ENCODE assay signal across 2 worm cellular contexts in the genomic region with DNA sequence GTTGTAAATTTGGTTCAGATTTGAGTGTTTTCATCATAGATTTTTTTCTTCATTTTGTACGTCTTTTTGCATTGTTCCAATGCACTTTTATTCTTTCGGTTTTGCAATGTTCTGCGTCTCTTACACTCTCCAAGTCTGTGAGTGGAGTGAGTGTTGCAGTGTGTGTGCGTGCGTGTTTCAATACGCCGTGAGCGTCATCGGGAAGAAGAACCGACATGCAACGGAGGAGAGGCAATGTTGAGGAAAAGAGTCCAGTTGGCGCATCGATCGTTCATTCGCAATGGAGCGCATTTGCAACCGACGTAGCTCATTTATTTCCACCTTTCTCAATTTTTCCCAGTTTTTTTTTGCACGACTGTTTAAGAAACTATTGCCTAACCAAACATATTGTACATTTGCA.
TF ChIP-seq lines count a peak whose summit lies in the region.

A gene (plus strand): TSS at position 400 of the 400 bp plus-strand sequence.

TF ChIP-seq in whole organism, L1 larva, 84 proteins besides CTCF, POLR2A, EP300 and RAD21 (continued from another document):
- TF ChIP-seq sptf-1 (tag; optimal IDR thresholded peaks at IDR 0.05; lab: Kevin White, UChicago) (no peak), egl-27 (tag; optimal IDR thresholded peaks at IDR 0.05; lab: Kevin White, UChicago) (peak; percentile 74 to 87), unc-98 (GFP tag; IDR thresholded peaks at IDR 0.05; lab: Robert Waterston, UW) (no peak), C16A3.4 (tag; optimal IDR thresholded peaks at IDR 0.05; lab: Kevin White, UChicago) (peak; percentile 98), F16B12.6 (tag; optimal IDR thresholded peaks at IDR 0.05; lab: Kevin White, UChicago) (peak; percentile 21), blmp-1 (tag; optimal IDR thresholded peaks at IDR 0.05; lab: Kevin White, UChicago) (peak; percentile 78), Y116A8C.19 (tag; optimal IDR thresholded peaks at IDR 0.05; lab: Kevin White, UChicago; ENCODE audit: borderline replicate concordance) (no peak), nhr-28 (tag; optimal IDR thresholded peaks at IDR 0.05; lab: Kevin White, UChicago) (no peak), nhr-12 (tag; optimal IDR thresholded peaks at IDR 0.05; lab: Kevin White, UChicago) (no peak), swsn-7 (tag; optimal IDR thresholded peaks at IDR 0.05; lab: Kevin White, UChicago) (peak; percentile 96), lin-13 (GFP tag; optimal IDR thresholded peaks at IDR 0.05; lab: Kevin White, UChicago) (peak; percentile 92), elt-3 (tag; optimal IDR thresholded peaks at IDR 0.05; lab: Kevin White, UChicago) (peak in 4 of 6 experiments; percentile 3 to 83 (median 70)), aly-2 (tag; optimal IDR thresholded peaks at IDR 0.05; lab: Kevin White, UChicago) (peak; percentile 58), unc-62 (GFP tag; optimal IDR thresholded peaks at IDR 0.05; lab: Kevin White, UChicago) (no peak), ceh-63 (GFP tag; optimal IDR thresholded peaks at IDR 0.05; lab: Kevin White, UChicago) (no peak), dpl-1 (GFP tag; optimal IDR thresholded peaks at IDR 0.05; lab: Kevin White, UChicago) (peak; percentile 63 to 69 (median 67)), hlh-17 (GFP tag; optimal IDR thresholded peaks at IDR 0.05; lab: Kevin White, UChicago; ENCODE audit: borderline replicate concordance) (no peak), nhr-84 (tag; optimal IDR thresholded peaks at IDR 0.05; lab: Kevin White, UChicago) (no peak), zag-1 (tag; optimal IDR thresholded peaks at IDR 0.05; lab: Kevin White, UChicago) (peak; percentile 80), tlp-1 (tag; optimal IDR thresholded peaks at IDR 0.05; lab: Kevin White, UChicago) (no peak), ceh-90 (tag; optimal IDR thresholded peaks at IDR 0.05; lab: Kevin White, UChicago) (peak; percentile 48), alr-1 (tag; optimal IDR thresholded peaks at IDR 0.05; lab: Kevin White, UChicago; ENCODE audit: borderline replicate concordance) (no peak), ets-5 (GFP tag; IDR thresholded peaks at IDR 0.05; lab: Robert Waterston, UW) (no peak), ceh-82 (tag; optimal IDR thresholded peaks at IDR 0.05; lab: Kevin White, UChicago) (peak; percentile 82 to 97 (median 91)), fkh-4 (tag; optimal IDR thresholded peaks at IDR 0.05; lab: Kevin White, UChicago; ENCODE audit: borderline replicate concordance) (no peak), tbx-2 (tag; optimal IDR thresholded peaks at IDR 0.05; lab: Kevin White, UChicago) (peak; percentile 96), C34B4.2 (tag; optimal IDR thresholded peaks at IDR 0.05; lab: Kevin White, UChicago) (no peak)

TF ChIP-seq in whole organism, young adult, 124 proteins besides CTCF, POLR2A, EP300 and RAD21 (continued from another document):
- TF ChIP-seq B0261.1 (tag; optimal IDR thresholded peaks at IDR 0.05; lab: Kevin White, UChicago) (peak; percentile 10), hrde-1 (tag; optimal IDR thresholded peaks at IDR 0.05; lab: Kevin White, UChicago; ENCODE audit: borderline replicate concordance) (no peak), hmg-1.2 (GFP tag; IDR thresholded peaks at IDR 0.05; lab: Robert Waterston, UW) (peak; percentile 84), dpl-1 (GFP tag; optimal IDR thresholded peaks at IDR 0.05; lab: Kevin White, UChicago) (no peak), him-1 (tag; optimal IDR thresholded peaks at IDR 0.05; lab: Kevin White, UChicago) (no peak), repo-1 (tag; optimal IDR thresholded peaks at IDR 0.05; lab: Kevin White, UChicago) (peak; percentile 79), ztf-26 (tag; optimal IDR thresholded peaks at IDR 0.05; lab: Kevin White, UChicago) (peak; percentile 87), C06A6.2 (GFP tag; conservative IDR thresholded peaks at IDR 0.05; lab: Robert Waterston, UW) (peak; percentile 71), nhr-90 (tag; optimal IDR thresholded peaks at IDR 0.05; lab: Kevin White, UChicago) (peak; percentile 61), nhr-120 (GFP tag; IDR thresholded peaks at IDR 0.05; lab: Robert Waterston, UW) (no peak), mes-4 (tag; optimal IDR thresholded peaks at IDR 0.05; lab: Kevin White, UChicago) (no peak), let-607 (tag; optimal IDR thresholded peaks at IDR 0.05; lab: Kevin White, UChicago) (peak; percentile 92 to 96), egl-44 (GFP tag; IDR thresholded peaks at IDR 0.05; lab: Robert Waterston, UW) (0 out of 2 replicates have a peak, but pooled peaks have one; percentile 37), efl-1 (GFP tag; optimal IDR thresholded peaks at IDR 0.05; lab: Kevin White, UChicago) (no peak), F33H1.4 (GFP tag; IDR thresholded peaks at IDR 0.05; lab: Robert Waterston, UW) (no peak), F37B4.10 (GFP tag; IDR thresholded peaks at IDR 0.05; lab: Robert Waterston, UW) (no peak), lir-1 (GFP tag; conservative IDR thresholded peaks at IDR 0.05; lab: Robert Waterston, UW) (peak; percentile 100), nhr-179 (tag; optimal IDR thresholded peaks at IDR 0.05; lab: Kevin White, UChicago) (no peak), hsf-1 (GFP tag; IDR thresholded peaks at IDR 0.05; lab: Robert Waterston, UW) (no peak), Y79H2A.3 (GFP tag; conservative IDR thresholded peaks at IDR 0.05; lab: Robert Waterston, UW) (no peak), F57A8.1 (GFP tag; optimal IDR thresholded peaks at IDR 0.05; lab: Kevin White, UChicago) (no peak), Y53F4B.3 (GFP tag; IDR thresholded peaks at IDR 0.05; lab: Robert Waterston, UW) (no peak), lin-26 (GFP tag; IDR thresholded peaks at IDR 0.05; lab: Robert Waterston, UW) (peak; percentile 60; the same call in 1 of the 2 replicates), hmg-20 (GFP tag; IDR thresholded peaks at IDR 0.05; lab: Robert Waterston, UW) (no peak), tbx-9 (tag; optimal IDR thresholded peaks at IDR 0.05; lab: Kevin White, UChicago; ENCODE audit: borderline replicate concordance) (no peak), ztf-3 (GFP tag; optimal IDR thresholded peaks at IDR 0.05; lab: Kevin White, UChicago) (peak; percentile 19), nhr-80 (tag; optimal IDR thresholded peaks at IDR 0.05; lab: Kevin White, UChicago) (peak; percentile 96), unc-62 (GFP tag; optimal IDR thresholded peaks at IDR 0.05; lab: Kevin White, UChicago) (no peak), mel-28 (tag; optimal IDR thresholded peaks at IDR 0.05; lab: Kevin White, UChicago; ENCODE audit: borderline replicate concordance) (no peak)
